Worm (Caenorhabditis elegans) whole organism, L4 larva: ENCODE data around the gene msp-50.
A peak's percentile ranks its signal among the peaks of the same experiment; 100 is the strongest.

Experiments used
- F10B5.3 ChIP-seq: sonication (generic microtip); optimal IDR thresholded peaks from 2 replicates; lab custom pipeline; 2016; ENCODE audit warnings: mild to moderate bottlenecking, missing genetic modification characterization, missing compliant biosample characterization
- F26F4.8 ChIP-seq: fragments of 200-800 bp; sonication (Bioruptor generic); conservative IDR thresholded peaks from 2 replicates; pipeline ENCODE4 v1.3.6; 2022; ENCODE audit warnings: missing genetic modification characterization, missing compliant biosample characterization
- F44E2.7 ChIP-seq: fragments of 200-800 bp; sonication (Bioruptor generic); IDR thresholded peaks from 2 replicates; pipeline ENCODE4 v2.1.2; 2022; ENCODE audit warnings: missing genetic modification characterization, missing compliant biosample characterization
- F49E8.2 ChIP-seq: sonication (generic microtip); optimal IDR thresholded peaks from 2 replicates; lab custom pipeline; 2016; ENCODE audit warnings: missing compliant biosample characterization, mild to moderate bottlenecking, missing genetic modification characterization, borderline replicate concordance
- R02D3.7 ChIP-seq: fragments of 150-350 bp; sonication (generic microtip); optimal IDR thresholded peaks from 3 replicates; lab custom pipeline; 2014; ENCODE audit warnings: missing biosample characterization, missing genetic modification characterization
- T20F7.1 ChIP-seq: fragments of 200-800 bp; sonication (Bioruptor generic); optimal IDR thresholded peaks from 2 replicates; lab custom pipeline; 2018; ENCODE audit warnings: mild to moderate bottlenecking, missing genetic modification characterization, missing compliant biosample characterization
- Y105C5A.15 ChIP-seq: fragments of 200-800 bp; sonication (Bioruptor generic); IDR thresholded peaks from 2 replicates; pipeline ENCODE4 v1.3.6; 2022; ENCODE audit warnings: missing genetic modification characterization, missing compliant biosample characterization
- Y75B8A.6 ChIP-seq: fragments of 200-800 bp; sonication (Bioruptor generic); IDR thresholded peaks from 2 replicates; pipeline ENCODE4 v1.3.6; 2022; ENCODE audit warnings: missing genetic modification reagents, missing genetic modification characterization, missing compliant biosample characterization
- ceh-20 ChIP-seq: fragments of 200-800 bp; sonication (Bioruptor generic); IDR thresholded peaks from 2 replicates; pipeline ENCODE4 v1.3.6; 2022; ENCODE audit warnings: missing genetic modification reagents, missing genetic modification characterization, missing compliant biosample characterization
- ceh-28 ChIP-seq: fragments of 150-350 bp; optimal IDR thresholded peaks from 2 replicates; lab custom pipeline; 2014; ENCODE audit warnings: missing biosample characterization, missing genetic modification reagents, missing genetic modification characterization
- ceh-62 ChIP-seq: sonication (generic microtip); optimal IDR thresholded peaks from 2 replicates; lab custom pipeline; 2017; ENCODE audit warnings: missing biosample characterization, missing genetic modification characterization
- ceh-82 ChIP-seq: sonication (generic microtip); optimal IDR thresholded peaks from 2 replicates; lab custom pipeline; 2017; ENCODE audit warnings: missing biosample characterization, missing genetic modification characterization
- daf-8 ChIP-seq: fragments of 200-800 bp; sonication (Bioruptor generic); IDR thresholded peaks from 2 replicates; pipeline ENCODE4 v1.3.6; 2022; ENCODE audit warnings: missing genetic modification characterization, missing compliant biosample characterization
- dmd-8 ChIP-seq: fragments of 200-800 bp; sonication (Bioruptor generic); IDR thresholded peaks from 2 replicates; pipeline ENCODE4 v1.3.6; 2022; ENCODE audit warnings: missing genetic modification characterization, missing compliant biosample characterization
- dpl-1 ChIP-seq: fragments of 150-350 bp; optimal IDR thresholded peaks from 2 replicates; lab custom pipeline; 2014; ENCODE audit warnings: missing biosample characterization, missing genetic modification reagents, missing genetic modification characterization
- duxl-1 ChIP-seq: sonication (generic microtip); optimal IDR thresholded peaks from 2 replicates; lab custom pipeline; 2016; ENCODE audit warnings: mild to moderate bottlenecking, missing genetic modification characterization, moderate library complexity, missing compliant biosample characterization; ENCODE audit not compliant: poor library complexity
- egl-43 ChIP-seq: fragments of 200-800 bp; sonication (Bioruptor generic); IDR thresholded peaks from 2 replicates; pipeline ENCODE4 v1.3.6; 2022; ENCODE audit warnings: missing genetic modification reagents, missing genetic modification characterization, missing compliant biosample characterization
- fkh-10 ChIP-seq: fragments of 150-350 bp; optimal IDR thresholded peaks from 2 replicates; lab custom pipeline; 2014; ENCODE audit warnings: missing biosample characterization, missing genetic modification reagents, missing genetic modification characterization
- hif-1 ChIP-seq, 2 experiments: sonication (generic microtip); optimal IDR thresholded peaks; 2 replicates each; lab custom pipeline; 2016 to 2017; ENCODE audit warnings: missing compliant biosample characterization in 2 of 2, missing genetic modification characterization in 2 of 2, missing genetic modification reagents in 2 of 2, missing genotype in 2 of 2, mild to moderate bottlenecking in 1 of 2
- hmg-1.1 ChIP-seq: fragments of 200-800 bp; sonication (Bioruptor generic); IDR thresholded peaks from 2 replicates; pipeline ENCODE4 v1.3.6; 2022; ENCODE audit warnings: missing genetic modification reagents, missing genetic modification characterization, missing compliant biosample characterization
- jun-1 ChIP-seq: fragments of 150-350 bp; optimal IDR thresholded peaks from 2 replicates; lab custom pipeline; 2014; ENCODE audit warnings: missing biosample characterization, missing genetic modification reagents, missing genetic modification characterization
- lin-13 ChIP-seq: fragments of 150-350 bp; optimal IDR thresholded peaks from 2 replicates; lab custom pipeline; 2014; ENCODE audit warnings: missing biosample characterization, missing genetic modification reagents, missing genetic modification characterization
- lin-15B ChIP-seq: fragments of 150-350 bp; sonication (generic microtip); optimal IDR thresholded peaks from 3 replicates; lab custom pipeline; 2014; ENCODE audit warnings: missing biosample characterization, missing genetic modification characterization
- lin-29 ChIP-seq: fragments of 200-800 bp; sonication (Bioruptor generic); IDR thresholded peaks from 2 replicates; pipeline ENCODE4 v1.3.6; 2022; ENCODE audit warnings: missing genetic modification reagents, missing genetic modification characterization, missing compliant biosample characterization
- lsy-2 ChIP-seq, 2 experiments: fragments of 150-350 bp in 1 of 2; sonication (generic microtip) in 1 of 2; optimal IDR thresholded peaks; 2 replicates each; lab custom pipeline; 2014 to 2017; ENCODE audit warnings: missing biosample characterization in 2 of 2, missing genetic modification characterization in 2 of 2
- madf-9 ChIP-seq: fragments of 200-800 bp; sonication (Bioruptor generic); conservative IDR thresholded peaks from 2 replicates; pipeline ENCODE4 v1.3.6; 2022; ENCODE audit warnings: missing genetic modification reagents, missing genetic modification characterization, missing compliant biosample characterization
- mdl-1 ChIP-seq, 2 experiments: fragments of 150-350 bp in 1 of 2; sonication (generic microtip) in 1 of 2; optimal IDR thresholded peaks; 2 replicates each; lab custom pipeline; 2014 to 2017; ENCODE audit warnings: missing biosample characterization in 2 of 2, missing genetic modification characterization in 2 of 2
- nhr-102 ChIP-seq: sonication (generic microtip); optimal IDR thresholded peaks from 2 replicates; lab custom pipeline; 2016; ENCODE audit warnings: mild to moderate bottlenecking, missing genetic modification characterization, moderate library complexity, missing compliant biosample characterization
- nhr-11 ChIP-seq: fragments of 150-350 bp; optimal IDR thresholded peaks from 2 replicates; lab custom pipeline; 2014; ENCODE audit warnings: missing biosample characterization, missing genetic modification characterization
- nhr-6 ChIP-seq: fragments of 150-350 bp; optimal IDR thresholded peaks from 2 replicates; lab custom pipeline; 2014; ENCODE audit warnings: missing biosample characterization, missing genetic modification characterization
- saeg-2 ChIP-seq: fragments of 200-800 bp; sonication (Bioruptor generic); IDR thresholded peaks from 2 replicates; pipeline ENCODE4 v1.3.6; 2022; ENCODE audit warnings: missing genetic modification reagents, missing genetic modification characterization, missing compliant biosample characterization
- snpc-4 ChIP-seq: fragments of 150-350 bp; optimal IDR thresholded peaks from 2 replicates; lab custom pipeline; 2014; ENCODE audit warnings: missing biosample characterization, missing genetic modification characterization
- unc-130 ChIP-seq: sonication (generic microtip); optimal IDR thresholded peaks from 2 replicates; lab custom pipeline; 2016; ENCODE audit warnings: missing genetic modification reagents, missing genetic modification characterization, missing compliant biosample characterization
- unc-62 ChIP-seq, 3 experiments: fragments of 150-350 bp in 1 of 3; sonication (generic microtip); optimal IDR thresholded peaks in 2 of 3; peaks in 1 of 3; 1 replicate in 1 of 3; 2 replicates in 2 of 3; lab custom pipeline; 2014 to 2017; ENCODE audit warnings: missing biosample characterization in 3 of 3, missing genetic modification characterization in 3 of 3, missing genetic modification reagents in 3 of 3, missing genotype in 1 of 3
- zag-1 ChIP-seq: fragments of 150-350 bp; optimal IDR thresholded peaks from 2 replicates; lab custom pipeline; 2014; ENCODE audit warnings: missing biosample characterization, missing genetic modification characterization
- zfp-3 ChIP-seq: fragments of 200-800 bp; sonication (Bioruptor generic); conservative IDR thresholded peaks from 2 replicates; pipeline ENCODE4 v1.3.6; 2022; ENCODE audit warnings: missing genetic modification reagents, missing genetic modification characterization, missing compliant biosample characterization
- zip-2 ChIP-seq: fragments of 150-350 bp; optimal IDR thresholded peaks from 2 replicates; lab custom pipeline; 2014; ENCODE audit warnings: missing biosample characterization, missing genetic modification characterization
- ztf-11 ChIP-seq: fragments of 150-350 bp; optimal IDR thresholded peaks from 2 replicates; lab custom pipeline; 2014; ENCODE audit warnings: missing biosample characterization, missing genetic modification characterization

msp-50 gene

ce11 chrII:5157525-5157924, 42.1 kb upstream of the msp-50 start, which contains the start of gene srb-13:
TSS of gene srb-13 (minus strand) at chrII:5157625.
- TF ChIP-seq ceh-28 (tag; lab: Kevin White, UChicago) (no peak), duxl-1 (tag; lab: Kevin White, UChicago) (no peak), Y75B8A.6 (GFP tag; lab: Robert Waterston, UW) (no peak), dmd-8 (GFP tag; lab: Robert Waterston, UW) (no peak), unc-62 (GFP tag; optimal IDR thresholded peaks at IDR 0.05 in 1 of 2; lab: Kevin White, UChicago) (no peak), unc-62 (tag; optimal IDR thresholded peaks at IDR 0.05; lab: Kevin White, UChicago) (no peak), mdl-1 (tag; optimal IDR thresholded peaks at IDR 0.05; lab: Kevin White, UChicago) (no peak), zag-1 (no peak)

ce11 chrII:5158774-5159173, 40.8 kb upstream of the msp-50 start, which contains the start of gene F58A6.9:
TSS of gene F58A6.9 (minus strand) at chrII:5158874.
- TF ChIP-seq F26F4.8, result 0 out of 2 replicates have a peak, but pooled peaks have one; percentile 34
- TF ChIP-seq, all 104 proteins: peak for 1; not testable (repeated sequence) for 103

- TF ChIP-seq nhr-102 (tag; lab: Kevin White, UChicago) (no peak), lin-29 (GFP tag; lab: Robert Waterston, UW) (no peak), zip-2 (tag; lab: Kevin White, UChicago) (no peak), hmg-1.1 (GFP tag; lab: Robert Waterston, UW) (no peak), F44E2.7 (GFP tag; lab: Robert Waterston, UW) (no peak)
These were observed 38.5 kb upstream of the msp-50 start, which contains the start of gene C27D6.11 for ce11 chrII:5161102-5161501. TSS of gene C27D6.11 (minus strand) at chrII:5161202.

ce11 chrII:5163283-5163682, 36.3 kb upstream of the msp-50 start, which contains the start of gene srb-5:
TSS of gene srb-5 (minus strand) at chrII:5163383.
- TF ChIP-seq ceh-20 (GFP tag; lab: Robert Waterston, UW) (no peak), madf-9 (no peak), lin-15B (tag; lab: Kevin White, UChicago) (no peak), dpl-1 (GFP tag; lab: Kevin White, UChicago) (no peak)

- TF ChIP-seq dmd-8 (GFP tag; lab: Robert Waterston, UW) (no peak), ztf-11 (tag; lab: Kevin White, UChicago) (no peak), ceh-82 (tag; lab: Kevin White, UChicago) (no peak), lsy-2 (tag; optimal IDR thresholded peaks at IDR 0.05; lab: Kevin White, UChicago) (no peak), Y75B8A.6 (GFP tag; lab: Robert Waterston, UW) (no peak), daf-8 (GFP tag; lab: Robert Waterston, UW) (no peak), F10B5.3 (no peak), duxl-1 (tag; lab: Kevin White, UChicago) (no peak)
- TF ChIP-seq, all 104 proteins: peak for 0
These were observed 32.9 kb upstream of the msp-50 start, which contains the start of gene srb-3 for ce11 chrII:5166738-5167137. TSS of gene srb-3 (minus strand) at chrII:5166838.

ce11 chrII:5170932-5171331, 28.7 kb upstream of the msp-50 start, which contains the start of gene srb-1:
TSS of gene srb-1 (minus strand) at chrII:5171032.
- TF ChIP-seq unc-62 (GFP tag; optimal IDR thresholded peaks at IDR 0.05 in 1 of 2; lab: Kevin White, UChicago) (peak in 1 of 2 experiments; percentile 15), unc-62 (tag; optimal IDR thresholded peaks at IDR 0.05; lab: Kevin White, UChicago) (no peak), fkh-10 (GFP tag; lab: Kevin White, UChicago) (no peak), T20F7.1 (GFP tag; lab: Kevin White, UChicago) (no peak)

ce11 chrII:5171610-5172009, 28.0 kb upstream of the msp-50 start, which contains the start of gene C27D6.15:
TSS of gene C27D6.15 (plus strand) at chrII:5171910.
- TF ChIP-seq ceh-62 (tag; lab: Kevin White, UChicago) (no peak), F49E8.2 (tag; lab: Kevin White, UChicago) (no peak), hmg-1.1 (GFP tag; lab: Robert Waterston, UW) (no peak), hif-1 (tag; optimal IDR thresholded peaks at IDR 0.05; lab: Kevin White, UChicago) (no peak), snpc-4 (tag; lab: Kevin White, UChicago) (no peak), jun-1 (tag; lab: Kevin White, UChicago) (no peak), R02D3.7 (tag; lab: Kevin White, UChicago) (no peak), T20F7.1 (GFP tag; lab: Kevin White, UChicago) (no peak), zfp-3 (GFP tag; lab: Robert Waterston, UW) (no peak), nhr-6 (no peak), lin-13 (no peak), nhr-11 (tag; lab: Kevin White, UChicago) (no peak), egl-43 (GFP tag; lab: Robert Waterston, UW) (no peak), Y105C5A.15 (GFP tag; lab: Robert Waterston, UW) (no peak), saeg-2 (GFP tag; lab: Robert Waterston, UW) (no peak), unc-130 (GFP tag; lab: Kevin White, UChicago) (no peak), lin-29 (GFP tag; lab: Robert Waterston, UW) (no peak)
